Fruit fly (Drosophila melanogaster) whole organism, embryonic: ENCODE data around the gene CG11095.

Experiments
- ATbp ChIP-seq: fragments of 200-800 bp; sonication (Bioruptor generic); optimal IDR thresholded peaks from 2 replicates; lab custom pipeline; 2017; ENCODE audit warnings: missing biosample characterization, mild to moderate bottlenecking, missing genetic modification characterization, missing genetic modification reagents
- Atf6 ChIP-seq: fragments of 200-800 bp; sonication (Bioruptor generic); IDR thresholded peaks from 2 replicates; pipeline ENCODE4 v1.3.6; 2022; ENCODE audit warnings: missing biosample characterization, missing genetic modification characterization
- Bgb ChIP-seq: fragments of 200-800 bp; sonication (Bioruptor generic); IDR thresholded peaks from 2 replicates; pipeline ENCODE4 v1.3.6; 2022; ENCODE audit warnings: missing biosample characterization, missing genetic modification characterization; ENCODE audit not compliant: partially characterized antibody
- CG10209 ChIP-seq: fragments of 200-800 bp; sonication (Bioruptor generic); optimal IDR thresholded peaks from 3 replicates; lab custom pipeline; 2017; ENCODE audit warnings: missing biosample characterization, mild to moderate bottlenecking, missing genetic modification characterization, missing genetic modification reagents
- CG10366 ChIP-seq: fragments of 200-800 bp; sonication (Bioruptor generic); IDR thresholded peaks from 2 replicates; pipeline ENCODE4 v1.3.6; 2022; ENCODE audit warnings: missing biosample characterization, missing genetic modification characterization
- CG10462 ChIP-seq: fragments of 200-800 bp; sonication (Bioruptor generic); optimal IDR thresholded peaks from 2 replicates; lab custom pipeline; 2016; ENCODE audit warnings: missing biosample characterization, missing genetic modification characterization
- CG11695 ChIP-seq: fragments of 200-800 bp; sonication (Bioruptor generic); IDR thresholded peaks from 3 replicates; pipeline ENCODE4 v1.3.6; 2022; ENCODE audit warnings: missing biosample characterization, missing genetic modification characterization
- CG14050 ChIP-seq: fragments of 200-800 bp; sonication (Bioruptor generic); IDR thresholded peaks from 3 replicates; pipeline ENCODE4 v1.3.6; 2022; ENCODE audit warnings: missing biosample characterization, missing genetic modification characterization
- CG14667 ChIP-seq: fragments of 200-800 bp; sonication (Bioruptor generic); IDR thresholded peaks from 2 replicates; pipeline ENCODE4 v1.3.6; 2022; ENCODE audit warnings: missing biosample characterization, missing genetic modification characterization
- CG17359 ChIP-seq: fragments of 200-800 bp; sonication (Bioruptor generic); optimal IDR thresholded peaks from 3 replicates; lab custom pipeline; 2018; ENCODE audit warnings: missing biosample characterization, mild to moderate bottlenecking, missing genetic modification characterization, moderate library complexity
- CG2202 ChIP-seq: fragments of 200-800 bp; sonication (Bioruptor generic); optimal IDR thresholded peaks from 2 replicates; lab custom pipeline; 2018; ENCODE audit warnings: missing biosample characterization, mild to moderate bottlenecking, missing genetic modification characterization
- CG31388 ChIP-seq: fragments of 200-800 bp; sonication (Bioruptor generic); optimal IDR thresholded peaks from 2 replicates; lab custom pipeline; 2016; ENCODE audit warnings: missing biosample characterization, missing genetic modification characterization
- CG3847 ChIP-seq: fragments of 200-800 bp; sonication (Bioruptor generic); IDR thresholded peaks from 2 replicates; pipeline ENCODE4 v1.3.6; 2022; ENCODE audit warnings: missing biosample characterization, missing genetic modification characterization
- CG4360 ChIP-seq: fragments of 200-800 bp; sonication (Bioruptor generic); IDR thresholded peaks from 2 replicates; pipeline ENCODE4 v1.3.6; 2022; ENCODE audit warnings: missing biosample characterization, missing genetic modification characterization
- CG7928 ChIP-seq: fragments of 200-800 bp; sonication (Bioruptor generic); optimal IDR thresholded peaks from 2 replicates; lab custom pipeline; 2017; ENCODE audit warnings: missing biosample characterization, mild to moderate bottlenecking, missing genetic modification characterization
- CG9609 ChIP-seq: fragments of 200-800 bp; sonication (Bioruptor generic); optimal IDR thresholded peaks from 3 replicates; lab custom pipeline; 2016; ENCODE audit warnings: missing biosample characterization, missing genetic modification characterization
- Dip2 ChIP-seq: fragments of 200-800 bp; sonication (Bioruptor generic); IDR thresholded peaks from 2 replicates; pipeline ENCODE4 v1.3.6; 2022; ENCODE audit warnings: missing biosample characterization, missing genetic modification characterization
- Dref ChIP-seq: fragments of 200-800 bp; sonication (Bioruptor generic); IDR thresholded peaks from 2 replicates; pipeline ENCODE4 v1.3.6; 2022; ENCODE audit warnings: missing biosample characterization, missing genetic modification characterization
- Fer1 ChIP-seq: fragments of 200-800 bp; sonication (Bioruptor generic); optimal IDR thresholded peaks from 2 replicates; lab custom pipeline; 2017; ENCODE audit warnings: missing biosample characterization, mild to moderate bottlenecking, missing genetic modification characterization
- HmgZ ChIP-seq: fragments of 200-800 bp; sonication (Bioruptor generic); optimal IDR thresholded peaks from 2 replicates; lab custom pipeline; 2018; ENCODE audit warnings: missing biosample characterization, mild to moderate bottlenecking, missing genetic modification characterization
- MESR4 ChIP-seq: fragments of 200-800 bp; sonication (Bioruptor generic); optimal IDR thresholded peaks from 2 replicates; lab custom pipeline; 2018; ENCODE audit warnings: missing biosample characterization, mild to moderate bottlenecking, missing genetic modification characterization, moderate library complexity
- NC2β ChIP-seq: fragments of 200-800 bp; sonication (Bioruptor generic); optimal IDR thresholded peaks from 2 replicates; lab custom pipeline; 2016; ENCODE audit warnings: missing biosample characterization, missing genetic modification characterization
- NfI ChIP-seq: fragments of 200-800 bp; sonication (Bioruptor generic); optimal IDR thresholded peaks from 3 replicates; lab custom pipeline; 2018; ENCODE audit warnings: missing biosample characterization, mild to moderate bottlenecking, missing genetic modification characterization, moderate library complexity
- Sin3A ChIP-seq: fragments of >200 bp; optimal IDR thresholded peaks from 2 replicates; lab custom pipeline; 2018
- Six4 ChIP-seq: fragments of 200-800 bp; sonication (Bioruptor generic); optimal IDR thresholded peaks from 2 replicates; lab custom pipeline; 2016; ENCODE audit warnings: missing biosample characterization, missing genetic modification characterization
- amos ChIP-seq: fragments of 200-800 bp; sonication (Bioruptor generic); IDR thresholded peaks from 2 replicates; pipeline ENCODE4 v1.3.6; 2022; ENCODE audit warnings: missing biosample characterization, missing genetic modification characterization; ENCODE audit not compliant: partially characterized antibody
- az2 ChIP-seq: fragments of 200-800 bp; sonication (Bioruptor generic); optimal IDR thresholded peaks from 3 replicates; lab custom pipeline; 2016; ENCODE audit warnings: missing biosample characterization, missing genetic modification characterization
- bowl ChIP-seq: fragments of 200-800 bp; sonication (Bioruptor generic); IDR thresholded peaks from 2 replicates; pipeline ENCODE4 v1.3.6; 2022; ENCODE audit warnings: missing biosample characterization, missing genetic modification characterization
- cas ChIP-seq: fragments of 200-800 bp; sonication (Bioruptor generic); IDR thresholded peaks from 2 replicates; pipeline ENCODE4 v1.3.6; 2022; ENCODE audit warnings: missing biosample characterization, missing genetic modification characterization
- crc ChIP-seq: fragments of 200-800 bp; sonication (Bioruptor generic); optimal IDR thresholded peaks from 2 replicates; lab custom pipeline; 2016; ENCODE audit warnings: missing biosample characterization, missing genetic modification characterization
- dan ChIP-seq: fragments of 200-800 bp; sonication (Bioruptor generic); IDR thresholded peaks from 2 replicates; pipeline ENCODE4 v1.3.6; 2022; ENCODE audit warnings: missing biosample characterization, missing genetic modification characterization
- dmrt11E ChIP-seq: fragments of 200-800 bp; sonication (Bioruptor generic); optimal IDR thresholded peaks from 3 replicates; lab custom pipeline; 2018; ENCODE audit warnings: missing biosample characterization, mild to moderate bottlenecking, missing genetic modification characterization, moderate library complexity
- dmrt99B ChIP-seq: fragments of 200-800 bp; sonication (Bioruptor generic); optimal IDR thresholded peaks from 2 replicates; lab custom pipeline; 2018; ENCODE audit warnings: missing biosample characterization, mild to moderate bottlenecking, missing genetic modification characterization, moderate library complexity
- dysf ChIP-seq: fragments of 200-800 bp; sonication (Bioruptor generic); IDR thresholded peaks from 3 replicates; pipeline ENCODE4 v1.3.6; 2022; ENCODE audit warnings: missing biosample characterization, missing genetic modification characterization
- esg ChIP-seq: fragments of 200-800 bp; sonication (Bioruptor generic); conservative IDR thresholded peaks from 2 replicates; pipeline ENCODE4 v1.3.6; 2022; ENCODE audit warnings: missing biosample characterization, missing genetic modification characterization
- fru ChIP-seq: fragments of >200 bp; optimal IDR thresholded peaks from 2 replicates; lab custom pipeline; 2017
- gce ChIP-seq: fragments of 200-800 bp; sonication (Bioruptor generic); IDR thresholded peaks from 3 replicates; pipeline ENCODE4 v1.3.6; 2022; ENCODE audit warnings: missing biosample characterization, missing genetic modification characterization
- gsb ChIP-seq: fragments of 200-800 bp; sonication (Bioruptor generic); IDR thresholded peaks from 2 replicates; pipeline ENCODE4 v1.3.6; 2022; ENCODE audit warnings: missing biosample characterization, missing genetic modification characterization
- her ChIP-seq: fragments of 200-800 bp; sonication (Bioruptor generic); optimal IDR thresholded peaks from 2 replicates; lab custom pipeline; 2016; ENCODE audit warnings: missing biosample characterization, missing genetic modification characterization
- ind ChIP-seq: fragments of 200-800 bp; sonication (Bioruptor generic); optimal IDR thresholded peaks from 3 replicates; lab custom pipeline; 2016; ENCODE audit warnings: missing biosample characterization, missing genetic modification characterization
- jing ChIP-seq: fragments of 200-800 bp; sonication (Bioruptor generic); optimal IDR thresholded peaks from 2 replicates; lab custom pipeline; 2018; ENCODE audit warnings: missing biosample characterization, mild to moderate bottlenecking, missing genetic modification characterization
- lov ChIP-seq, 2 experiments: fragments of 200-800 bp in 1 of 2; fragments of >200 bp in 1 of 2; sonication (Bioruptor generic) in 1 of 2; IDR thresholded peaks in 1 of 2; optimal IDR thresholded peaks in 1 of 2; 2 replicates in 1 of 2; 3 replicates in 1 of 2; pipeline versions ENCODE4 v1.3.6 to Lab custom; 2017 to 2022; ENCODE audit warnings: missing biosample characterization in 1 of 2, missing genetic modification characterization in 1 of 2
- pita ChIP-seq: fragments of 200-800 bp; sonication (Bioruptor generic); optimal IDR thresholded peaks from 2 replicates; lab custom pipeline; 2017; ENCODE audit warnings: missing biosample characterization, mild to moderate bottlenecking, missing genetic modification characterization
- sc ChIP-seq, 3 experiments: fragments of >200 bp in 2 of 3; fragments of 200-800 bp in 1 of 3; sonication (Bioruptor generic) in 1 of 3; optimal IDR thresholded peaks; 2 replicates in 2 of 3; 3 replicates in 1 of 3; lab custom pipeline; 2017; ENCODE audit warnings: mild to moderate bottlenecking in 1 of 3, missing biosample characterization in 1 of 3, missing genetic modification characterization in 1 of 3, missing genetic modification reagents in 1 of 3
- scrt ChIP-seq: fragments of 200-800 bp; sonication (Bioruptor generic); optimal IDR thresholded peaks from 2 replicates; lab custom pipeline; 2018; ENCODE audit warnings: missing biosample characterization, mild to moderate bottlenecking, missing genetic modification characterization, moderate library complexity
- sisA ChIP-seq: fragments of 200-800 bp; sonication (Bioruptor generic); IDR thresholded peaks from 2 replicates; pipeline ENCODE4 v1.3.6; 2022; ENCODE audit warnings: missing biosample characterization, missing genetic modification characterization
- slp2 ChIP-seq: fragments of 200-800 bp; sonication (Bioruptor generic); optimal IDR thresholded peaks from 2 replicates; lab custom pipeline; 2016; ENCODE audit warnings: missing biosample characterization, missing genetic modification characterization
- sqz ChIP-seq: fragments of 200-800 bp; sonication (Bioruptor generic); optimal IDR thresholded peaks from 3 replicates; lab custom pipeline; 2018; ENCODE audit warnings: missing biosample characterization, mild to moderate bottlenecking, missing genetic modification characterization
- ssp ChIP-seq: fragments of 200-800 bp; sonication (Bioruptor generic); IDR thresholded peaks from 2 replicates; pipeline ENCODE4 v1.3.6; 2022; ENCODE audit warnings: missing biosample characterization, missing genetic modification characterization
- sug ChIP-seq: fragments of 200-800 bp; optimal IDR thresholded peaks from 2 replicates; lab custom pipeline; 2019; ENCODE audit warnings: missing biosample characterization, mild to moderate bottlenecking, missing genetic modification characterization, moderate library complexity
- twi ChIP-seq: fragments of 200-800 bp; optimal IDR thresholded peaks from 2 replicates; lab custom pipeline; 2019; ENCODE audit warnings: missing biosample characterization, mild to moderate bottlenecking, missing genetic modification characterization, moderate library complexity
- zen2 ChIP-seq: fragments of 200-800 bp; sonication (Bioruptor generic); IDR thresholded peaks from 3 replicates; pipeline ENCODE4 v1.3.6; 2022; ENCODE audit warnings: missing biosample characterization, missing genetic modification characterization; ENCODE audit not compliant: partially characterized antibody

Gene CG11095

dm6 chrX:13838255-13838654, 26.8 kb downstream of the CG11095 start (continued):
- TF ChIP-seq CG10366 (GFP tag; lab: Robert Waterston, UW) (no peak), sc (optimal IDR thresholded peaks at IDR 0.05; lab: Kevin White, UChicago) (no peak), sc (GFP tag; optimal IDR thresholded peaks at IDR 0.05; lab: Kevin White, UChicago) (no peak), NfI (GFP tag; lab: Kevin White, UChicago) (no peak), Bgb (GFP tag; lab: Robert Waterston, UW) (no peak), ind (GFP tag; lab: Kevin White, UChicago) (no peak), CG14050 (GFP tag; lab: Robert Waterston, UW) (no peak), gce (no peak), Six4 (GFP tag; lab: Kevin White, UChicago) (no peak), jing (GFP tag; lab: Kevin White, UChicago) (no peak), az2 (GFP tag; lab: Kevin White, UChicago) (no peak), CG11695 (GFP tag; lab: Robert Waterston, UW) (0 out of 3 replicates have a peak, but pooled peaks have one; percentile 19), MESR4 (no peak), esg (GFP tag; lab: Robert Waterston, UW) (no peak), bowl (GFP tag; lab: Robert Waterston, UW) (no peak), CG3847 (GFP tag; lab: Robert Waterston, UW) (no peak), NC2β (GFP tag; lab: Kevin White, UChicago) (no peak), CG17359 (tag; lab: Kevin White, UChicago) (peak; percentile 3), dan (no peak), dmrt99B (tag; lab: Kevin White, UChicago) (peak; percentile 34), Dip2 (no peak), Sin3A (lab: Kevin White, UChicago) (no peak), CG9609 (GFP tag; lab: Kevin White, UChicago) (no peak), twi (tag; lab: Kevin White, UChicago) (no peak), Dref (no peak), CG2202 (no peak), dmrt11E (no peak), cas (GFP tag; lab: Robert Waterston, UW) (no peak), fru (lab: Kevin White, UChicago) (no peak), CG10209 (GFP tag; lab: Kevin White, UChicago) (no peak), CG7928 (GFP tag; lab: Kevin White, UChicago) (no peak), sisA (GFP tag; lab: Robert Waterston, UW) (no peak), zen2 (GFP tag; lab: Robert Waterston, UW) (no peak), dysf (peak; percentile 29; the same call in 1 of the 3 replicates), CG31388 (GFP tag; lab: Kevin White, UChicago) (no peak), CG14667 (GFP tag; lab: Robert Waterston, UW) (no peak), pita (GFP tag; lab: Kevin White, UChicago) (no peak), amos (GFP tag; lab: Robert Waterston, UW) (no peak), sqz (GFP tag; lab: Kevin White, UChicago) (no peak), ATbp (GFP tag; lab: Kevin White, UChicago) (no peak), crc (no peak), ssp (GFP tag; lab: Robert Waterston, UW) (no peak), slp2 (GFP tag; lab: Kevin White, UChicago) (no peak), Fer1 (GFP tag; lab: Kevin White, UChicago) (no peak), lov (optimal IDR thresholded peaks at IDR 0.05; lab: Kevin White, UChicago) (no peak), lov (GFP tag; IDR thresholded peaks at IDR 0.05; lab: Robert Waterston, UW) (no peak), Atf6 (GFP tag; lab: Robert Waterston, UW) (no peak), scrt (no peak), sug (no peak), CG10462 (GFP tag; lab: Kevin White, UChicago) (no peak), gsb (GFP tag; lab: Robert Waterston, UW) (no peak), HmgZ (tag; lab: Kevin White, UChicago) (no peak), CG4360 (GFP tag; lab: Robert Waterston, UW) (no peak), her (GFP tag; lab: Kevin White, UChicago) (no peak)
